Worm (Caenorhabditis elegans) whole organism, L2 larva: Measurements from ENCODE around the gene mltn-7.
A peak's percentile ranks its signal among the peaks of the same experiment; 100 is the strongest.

Experiments
- F13H6.1 ChIP-seq: sonication (generic microtip); optimal IDR thresholded peaks from 2 replicates; lab custom pipeline; 2016; ENCODE audit warnings: missing genetic modification characterization, missing compliant biosample characterization
- ZK546.5 ChIP-seq: sonication (generic microtip); optimal IDR thresholded peaks from 2 replicates; lab custom pipeline; 2017; ENCODE audit warnings: missing biosample characterization, missing genetic modification characterization
- ama-1 ChIP-seq: fragments of 150-350 bp; optimal IDR thresholded peaks from 2 replicates; lab custom pipeline; 2018; ENCODE audit warnings: inconsistent platforms
- blmp-1 ChIP-seq: sonication (generic microtip); optimal IDR thresholded peaks from 2 replicates; lab custom pipeline; 2017; ENCODE audit warnings: missing genetic modification characterization, mild to moderate bottlenecking, missing compliant biosample characterization, antibody characterized with exemption, moderate library complexity; ENCODE audit not compliant: insufficient read depth
- ceh-16 ChIP-seq: fragments of 150-350 bp; optimal IDR thresholded peaks from 2 replicates; lab custom pipeline; 2014; ENCODE audit warnings: missing biosample characterization, missing genetic modification characterization
- ceh-82 ChIP-seq: fragments of 150-350 bp; optimal IDR thresholded peaks from 2 replicates; lab custom pipeline; 2014; ENCODE audit warnings: missing biosample characterization, missing genetic modification characterization
- crh-2 ChIP-seq: sonication (generic microtip); optimal IDR thresholded peaks from 2 replicates; lab custom pipeline; 2017; ENCODE audit warnings: missing biosample characterization, missing genetic modification characterization
- dmd-4 ChIP-seq: sonication (generic microtip); optimal IDR thresholded peaks from 2 replicates; lab custom pipeline; 2017; ENCODE audit warnings: missing biosample characterization, missing genetic modification characterization
- fos-1 ChIP-seq: fragments of 150-350 bp; optimal IDR thresholded peaks from 2 replicates; lab custom pipeline; 2014; ENCODE audit warnings: missing biosample characterization, missing genetic modification characterization
- gmeb-1 ChIP-seq: fragments of 150-350 bp; optimal IDR thresholded peaks from 2 replicates; lab custom pipeline; 2014; ENCODE audit warnings: missing biosample characterization, missing genetic modification characterization
- lin-11 ChIP-seq: fragments of 150-350 bp; sonication (generic microtip); optimal IDR thresholded peaks from 2 replicates; lab custom pipeline; 2014; ENCODE audit warnings: missing biosample characterization, missing genetic modification characterization, inconsistent platforms, mixed read lengths
- lin-13 ChIP-seq: fragments of 150-350 bp; optimal IDR thresholded peaks from 2 replicates; lab custom pipeline; 2014; ENCODE audit warnings: missing biosample characterization, missing genetic modification reagents, missing genetic modification characterization
- lin-39 ChIP-seq: fragments of 150-350 bp; optimal IDR thresholded peaks from 2 replicates; lab custom pipeline; 2014; ENCODE audit warnings: missing biosample characterization, missing genetic modification reagents, missing genetic modification characterization
- lsy-2 ChIP-seq, 2 experiments: fragments of 150-350 bp in 1 of 2; sonication (generic microtip) in 1 of 2; optimal IDR thresholded peaks; 2 replicates each; lab custom pipeline; 2014 to 2017; ENCODE audit warnings: missing biosample characterization in 2 of 2, missing genetic modification characterization in 2 of 2
- nhr-10 ChIP-seq: sonication (generic microtip); optimal IDR thresholded peaks from 2 replicates; lab custom pipeline; 2017; ENCODE audit warnings: missing biosample characterization, missing genetic modification characterization
- nhr-237 ChIP-seq: fragments of 150-350 bp; optimal IDR thresholded peaks from 2 replicates; lab custom pipeline; 2014; ENCODE audit warnings: missing biosample characterization, missing genetic modification characterization
- nhr-25 ChIP-seq: fragments of 150-350 bp; sonication (generic microtip); optimal IDR thresholded peaks from 3 replicates; lab custom pipeline; 2014; ENCODE audit warnings: missing biosample characterization, missing genetic modification characterization
- sma-3 ChIP-seq: sonication (generic microtip); optimal IDR thresholded peaks from 2 replicates; lab custom pipeline; 2016; ENCODE audit warnings: missing genetic modification reagents, missing genetic modification characterization, missing compliant biosample characterization
- sma-9 ChIP-seq, 2 experiments: fragments of 150-350 bp in 1 of 2; sonication (generic microtip) in 1 of 2; optimal IDR thresholded peaks; 2 replicates each; lab custom pipeline; 2014 to 2016; ENCODE audit warnings: missing genetic modification characterization in 2 of 2, mild to moderate bottlenecking in 1 of 2, missing biosample characterization in 1 of 2, missing compliant biosample characterization in 1 of 2, missing genetic modification reagents in 1 of 2, moderate library complexity in 1 of 2
- snpc-4 ChIP-seq: fragments of 150-350 bp; optimal IDR thresholded peaks from 2 replicates; lab custom pipeline; 2014; ENCODE audit warnings: missing biosample characterization, missing genetic modification characterization
- unc-39 ChIP-seq: fragments of 150-350 bp; optimal IDR thresholded peaks from 2 replicates; lab custom pipeline; 2014; ENCODE audit warnings: missing biosample characterization, missing genetic modification characterization
- ztf-1 ChIP-seq: fragments of 200-800 bp; sonication (Bioruptor generic); conservative IDR thresholded peaks from 2 replicates; pipeline ENCODE4 v1.3.6; 2022; ENCODE audit warnings: missing genetic modification characterization, missing compliant biosample characterization
- ztf-11 ChIP-seq: sonication (generic microtip); optimal IDR thresholded peaks from 2 replicates; lab custom pipeline; 2017; ENCODE audit warnings: missing biosample characterization, missing genetic modification characterization
- ztf-4 ChIP-seq: fragments of 150-350 bp; optimal IDR thresholded peaks from 2 replicates; lab custom pipeline; 2014; ENCODE audit warnings: missing biosample characterization, missing genetic modification characterization

mltn-7 gene

DNA sequence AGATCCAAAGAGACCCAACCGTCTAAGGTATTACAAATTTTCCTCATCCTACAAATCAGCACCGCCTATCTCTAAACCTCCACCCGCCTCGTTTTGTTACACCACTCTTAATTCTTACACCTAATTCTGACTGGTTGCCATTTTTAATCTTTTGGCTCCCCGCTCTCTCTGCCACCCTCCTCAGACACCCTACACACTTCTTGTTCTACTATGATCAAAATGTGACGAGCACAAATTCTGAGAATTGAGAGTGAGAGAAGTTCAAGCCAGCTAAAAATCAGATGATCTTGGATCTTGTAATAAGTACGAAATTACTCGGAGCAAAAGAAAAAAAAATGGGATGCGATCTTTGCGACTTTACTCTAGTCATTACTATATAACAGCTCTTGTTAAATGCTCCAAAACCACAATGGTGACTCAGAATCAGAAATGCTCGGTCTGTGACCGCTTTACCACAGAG lies 34.1 kb downstream of the mltn-7 start, which contains the start of gene nhr-252:
nhr-252 (plus strand) TSS at position 410 of the 460 bp plus-strand sequence.
- TF ChIP-seq ceh-82 (tag; lab: Kevin White, UChicago) (no peak), sma-9 (GFP tag; optimal IDR thresholded peaks at IDR 0.05; lab: Kevin White, UChicago) (peak; percentile 35), sma-9 (tag; optimal IDR thresholded peaks at IDR 0.05; lab: Kevin White, UChicago) (no peak), ceh-16 (no peak), blmp-1 (tag; lab: Kevin White, UChicago) (no peak), F13H6.1 (tag; lab: Kevin White, UChicago) (no peak), unc-39 (tag; lab: Kevin White, UChicago) (no peak), lin-39 (tag; lab: Kevin White, UChicago) (no peak)

DNA sequence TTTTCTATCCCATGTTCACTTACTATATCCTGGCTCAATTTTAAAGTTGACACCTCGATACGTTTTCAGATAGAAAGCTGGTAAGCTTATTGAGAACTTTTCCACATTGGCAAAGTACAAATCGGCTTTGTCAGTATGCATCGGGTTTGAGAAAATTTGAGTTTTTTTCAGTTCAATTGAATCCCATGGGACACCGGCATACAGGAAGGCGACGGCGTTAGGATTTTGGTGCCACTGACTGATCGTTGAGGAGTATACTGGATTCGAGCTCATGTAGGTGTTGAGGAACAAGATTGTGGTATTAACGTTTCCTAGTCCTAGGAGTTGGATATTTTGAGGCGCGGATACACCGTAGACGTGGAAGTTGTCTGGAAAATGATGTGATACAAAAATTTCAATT lies 42.7 kb downstream of the mltn-7 start:
- no peak for TF ChIP-seq ZK546.5 (tag; lab: Kevin White, UChicago)
- TF ChIP-seq dmd-4, result no peak
- no peak for TF ChIP-seq nhr-25
- TF ChIP-seq lin-13 (GFP tag; lab: Kevin White, UChicago), result no peak
- no peak for TF ChIP-seq lsy-2 (tag; optimal IDR thresholded peaks at IDR 0.05; lab: Kevin White, UChicago)
- TF ChIP-seq sma-3, result no peak
- no peak for TF ChIP-seq snpc-4 (tag; lab: Kevin White, UChicago)
- no peak for TF ChIP-seq ztf-1 (GFP tag; lab: Robert Waterston, UW)
- no peak for TF ChIP-seq nhr-10
- TF ChIP-seq ztf-4 (tag; lab: Kevin White, UChicago), result no peak
- no peak for TF ChIP-seq gmeb-1 (tag; lab: Kevin White, UChicago)
- no peak for TF ChIP-seq nhr-237 (tag; lab: Kevin White, UChicago)

DNA sequence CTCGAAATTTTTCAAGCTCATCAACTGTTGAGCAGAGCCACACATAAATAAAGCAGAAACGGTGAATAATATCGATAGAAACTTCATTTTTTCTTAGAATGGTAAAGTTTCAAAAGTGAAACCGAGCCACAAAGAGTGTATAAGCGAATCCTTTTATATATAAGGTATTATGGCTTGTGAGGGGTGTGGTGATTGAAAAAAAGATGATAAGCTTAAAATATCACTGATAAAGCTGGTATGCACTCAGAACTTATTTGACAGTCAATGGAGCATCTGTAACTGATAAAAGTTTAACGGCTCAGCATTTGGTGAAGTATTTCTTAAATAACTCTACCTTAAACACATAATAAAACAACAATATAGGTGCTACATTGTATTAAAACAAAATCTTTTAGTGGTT lies 44.5 kb downstream of the mltn-7 start, which contains the start of gene dod-19:
dod-19 (minus strand) TSS at position 130 of the 400 bp plus-strand sequence.
- TF ChIP-seq ztf-4 (tag; lab: Kevin White, UChicago) (no peak), sma-9 (GFP tag; optimal IDR thresholded peaks at IDR 0.05; lab: Kevin White, UChicago) (peak; percentile 46), sma-9 (tag; optimal IDR thresholded peaks at IDR 0.05; lab: Kevin White, UChicago) (no peak), fos-1 (tag; lab: Kevin White, UChicago) (peak; percentile 69)

DNA sequence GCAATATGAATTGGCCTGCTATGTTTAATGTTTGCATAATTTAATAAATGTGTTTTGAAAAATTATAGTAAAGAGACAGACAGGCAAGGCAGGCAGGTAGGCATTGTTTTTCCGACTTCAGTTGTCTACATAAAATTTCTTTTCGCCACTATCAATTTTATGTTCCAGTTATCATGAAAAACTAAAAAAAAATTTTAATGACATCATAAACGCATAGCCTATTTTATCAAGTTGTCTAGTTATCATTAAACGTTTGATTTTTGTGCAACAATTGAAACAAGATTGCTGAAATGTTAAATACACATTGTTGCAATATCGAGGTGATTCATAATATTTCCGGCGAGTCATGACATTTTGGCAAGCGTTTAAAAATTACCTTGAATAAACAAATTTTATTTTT lies 44.9 kb downstream of the mltn-7 start:
- TF ChIP-seq fos-1 (tag; lab: Kevin White, UChicago) (peak; percentile 79), ztf-11 (tag; lab: Kevin White, UChicago) (no peak), unc-39 (tag; lab: Kevin White, UChicago) (no peak), ztf-1 (GFP tag; lab: Robert Waterston, UW) (no peak)

DNA sequence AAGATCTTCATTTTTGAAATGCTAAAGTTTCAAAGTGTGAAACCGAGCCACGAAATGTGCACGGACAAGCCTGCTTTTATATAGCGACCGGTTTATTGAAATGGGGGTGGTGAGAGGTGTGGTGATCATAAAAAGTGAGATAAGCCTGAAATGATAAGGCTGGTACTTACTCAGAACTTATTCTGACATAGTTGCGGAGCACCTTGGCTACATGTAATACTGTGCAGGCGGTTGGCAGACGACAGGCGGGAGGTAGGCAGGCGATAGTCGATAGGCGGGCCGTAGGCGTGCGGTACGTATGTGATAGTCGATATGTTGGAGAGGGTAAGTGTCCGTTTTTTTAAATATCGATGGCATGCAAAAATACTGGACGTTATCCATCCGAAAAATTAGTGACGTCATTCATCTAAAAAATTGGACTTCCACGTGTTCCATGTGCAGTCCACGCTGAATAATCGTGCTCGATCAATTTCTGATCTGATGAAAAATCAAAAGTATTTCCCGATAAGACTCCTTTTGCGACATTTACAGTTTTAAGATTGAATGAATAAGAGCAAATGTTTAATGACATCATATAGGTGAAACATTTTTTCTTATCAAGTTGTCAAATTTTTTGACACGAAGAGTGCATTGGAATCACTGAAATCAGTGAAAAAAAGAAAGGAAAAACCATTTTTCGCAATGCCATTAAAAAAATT lies 47.7 kb downstream of the mltn-7 start, which contains the start of gene irg-8:
irg-8 (minus strand) TSS at position 51 of the 698 bp plus-strand sequence.
- no peak for TF ChIP-seq crh-2 (tag; lab: Kevin White, UChicago)
- no peak for TF ChIP-seq lin-13 (GFP tag; lab: Kevin White, UChicago)
- peak; percentile 31 for TF ChIP-seq sma-9 (GFP tag; optimal IDR thresholded peaks at IDR 0.05; lab: Kevin White, UChicago)
- TF ChIP-seq sma-9 (tag; optimal IDR thresholded peaks at IDR 0.05; lab: Kevin White, UChicago), result no peak
- peak; percentile 54 for TF ChIP-seq fos-1 (tag; lab: Kevin White, UChicago)
- TF ChIP-seq, all 48 proteins: peak for 2

DNA sequence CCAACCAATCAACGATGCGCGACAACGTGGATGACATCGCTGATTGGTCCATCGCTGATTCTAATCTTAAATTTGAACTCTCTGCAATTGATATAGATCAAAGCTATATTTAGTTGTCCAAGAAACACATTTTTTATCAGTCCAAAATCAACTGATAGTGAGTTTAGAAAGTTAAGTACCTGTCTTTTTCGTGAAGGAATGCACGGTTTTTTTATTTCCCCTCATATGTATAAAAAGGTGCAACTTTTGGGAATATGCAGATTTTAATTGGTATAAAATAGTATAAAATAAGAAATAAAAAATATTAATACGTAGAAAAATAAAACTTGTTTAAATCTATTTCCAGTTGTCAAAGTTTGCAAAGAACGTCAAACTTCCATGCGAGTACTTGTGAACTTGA lies 48.3 kb downstream of the mltn-7 start, which contains the start of gene Y39D8A.1:
Y39D8A.1 (plus strand) TSS at position 301 of the 400 bp plus-strand sequence.
- TF ChIP-seq lin-11 (tag; lab: Kevin White, UChicago) (no peak), ceh-82 (tag; lab: Kevin White, UChicago) (no peak)

DNA sequence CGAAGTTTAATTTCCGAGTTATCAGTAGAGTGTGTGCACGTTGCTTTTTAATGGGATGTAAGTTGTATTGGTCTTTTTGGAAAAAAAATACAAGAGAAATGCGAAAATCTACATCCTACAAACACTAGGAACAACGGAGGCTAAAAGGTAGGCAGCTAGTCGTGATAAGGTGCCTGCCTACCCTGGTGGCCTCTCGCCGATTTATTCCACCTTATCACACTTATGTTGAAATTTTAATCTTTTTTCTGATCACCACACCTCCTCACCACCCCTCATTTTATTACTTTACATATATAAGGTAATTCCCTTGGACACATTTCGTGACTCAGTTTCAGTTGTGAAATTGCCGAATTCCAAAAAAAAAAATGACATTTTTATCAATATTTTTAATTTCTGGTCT lies 52.0 kb downstream of the mltn-7 start, which contains the start of gene dod-20:
dod-20 (plus strand) TSS at position 301 of the 400 bp plus-strand sequence.
- TF ChIP-seq ama-1 (lab: Kevin White, UChicago) (no peak), fos-1 (tag; lab: Kevin White, UChicago) (peak; percentile 17)
